Fruit fly (Drosophila melanogaster): Measurements from ENCODE around the gene CG4502.

DNA sequence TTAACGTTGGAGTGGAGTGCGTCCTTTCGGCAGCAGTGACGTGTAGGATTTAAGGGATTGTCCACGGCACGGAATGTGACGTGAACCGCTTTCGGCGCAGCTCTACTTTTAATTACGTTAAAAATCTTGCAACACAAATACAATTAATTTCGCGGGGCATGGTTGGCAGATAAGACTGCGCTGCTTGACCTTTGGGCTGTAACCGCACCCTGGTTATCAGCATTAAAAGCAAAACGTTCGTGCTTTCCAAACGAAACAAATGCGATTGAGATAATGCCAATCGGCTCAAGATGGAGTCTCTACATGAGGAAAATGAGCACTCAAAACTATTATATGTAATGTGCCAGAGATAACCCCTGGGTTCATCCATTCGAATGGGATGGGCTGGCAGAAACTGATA lies 9.5 kb upstream of the CG4502 start:
- TF ChIP-seq Nf-YB (GFP tag; optimal IDR thresholded peaks at IDR 0.05): no peak
- TF ChIP-seq CG10462 (GFP tag; optimal IDR thresholded peaks at IDR 0.05): no peak
- no peak for TF ChIP-seq CG2120 (GFP tag; optimal IDR thresholded peaks at IDR 0.05)
- TF ChIP-seq CG12659 (GFP tag; optimal IDR thresholded peaks at IDR 0.05): no peak
- TF ChIP-seq CG17912 (GFP tag; optimal IDR thresholded peaks at IDR 0.05): no peak
